Worm (Caenorhabditis elegans) whole organism, midembryonic: Measurements from ENCODE around the gene F10D7.11.

Experiments used
- T22C8.4 ChIP-seq: fragments of 200-800 bp; sonication (Bioruptor generic); IDR thresholded peaks from 2 replicates; pipeline ENCODE4 v1.3.6; 2022; ENCODE audit warnings: missing genetic modification characterization, missing compliant biosample characterization
- cog-1 ChIP-seq: sonication (generic microtip); optimal IDR thresholded peaks from 2 replicates; lab custom pipeline; 2016; ENCODE audit warnings: missing genetic modification characterization, missing compliant biosample characterization
- flt-1 ChIP-seq: fragments of 200-800 bp; sonication (Bioruptor generic); IDR thresholded peaks from 2 replicates; pipeline ENCODE4 v1.3.6; 2022; ENCODE audit warnings: missing genetic modification characterization, missing compliant biosample characterization
- ref-1 ChIP-seq: fragments of 200-800 bp; sonication (Bioruptor generic); conservative IDR thresholded peaks from 2 replicates; pipeline ENCODE4 v1.3.6; 2022; ENCODE audit warnings: missing genetic modification reagents, missing genetic modification characterization, missing compliant biosample characterization

- TF ChIP-seq T22C8.4 (GFP tag; lab: Robert Waterston, UW) (no peak), ref-1 (no peak), flt-1 (GFP tag; lab: Robert Waterston, UW) (no peak), cog-1 (tag; lab: Kevin White, UChicago) (no peak)
Measured at ce11 chrX:17362529-17362928, at the start of gene F10D7.11.
